Worm (Caenorhabditis elegans): ENCODE measurements around the gene fut-6.

fut-6 gene

DNA sequence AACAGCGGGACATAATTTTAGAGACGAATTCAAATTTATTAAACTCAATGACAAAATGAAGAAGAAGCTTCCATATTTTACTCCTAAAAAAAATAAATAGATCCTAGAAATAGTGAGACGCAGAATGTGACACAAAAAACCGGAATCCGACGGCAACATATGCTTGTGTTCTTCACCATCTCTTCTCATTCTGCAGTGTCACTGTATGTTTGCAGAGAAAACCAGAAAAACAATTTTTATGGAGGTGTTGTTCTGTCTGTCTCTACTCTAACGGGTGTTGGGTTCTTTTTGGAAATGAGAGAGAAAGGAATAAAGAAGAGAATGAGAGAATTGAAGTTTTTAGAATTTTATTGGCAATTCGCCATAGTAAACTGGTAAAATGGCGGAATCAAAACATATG, 16.8 kb downstream of the fut-6 start:
- TF ChIP-seq nhr-28 (tag; optimal IDR thresholded peaks at IDR 0.05) (no peak), snpc-4 (tag; optimal IDR thresholded peaks at IDR 0.05) (no peak), unc-120 (tag; optimal IDR thresholded peaks at IDR 0.05; ENCODE audit: poor library complexity, severe bottlenecking) (no peak), pha-4 (tag; optimal IDR thresholded peaks at IDR 0.05) (no peak), nhr-2 (tag; optimal IDR thresholded peaks at IDR 0.05) (no peak), sptf-1 (tag; optimal IDR thresholded peaks at IDR 0.05) (no peak), blmp-1 (tag; optimal IDR thresholded peaks at IDR 0.05) (no peak), ztf-11 (tag; optimal IDR thresholded peaks at IDR 0.05) (no peak), bed-3 (GFP tag; optimal IDR thresholded peaks at IDR 0.05) (no peak), mep-1 (tag; optimal IDR thresholded peaks at IDR 0.05) (no peak), lin-32 (GFP tag; optimal IDR thresholded peaks at IDR 0.05) (no peak), nhr-76 (tag; optimal IDR thresholded peaks at IDR 0.05) (no peak), lsy-2 (tag; optimal IDR thresholded peaks at IDR 0.05) (no peak), M03D4.4 (tag; optimal IDR thresholded peaks at IDR 0.05) (no peak), hlh-1 (tag; optimal IDR thresholded peaks at IDR 0.05) (no peak), mab-5 (tag; optimal IDR thresholded peaks at IDR 0.05) (no peak), ceh-43 (GFP tag; optimal IDR thresholded peaks at IDR 0.05) (no peak), lin-13 (tag; optimal IDR thresholded peaks at IDR 0.05) (no peak), ceh-39 (tag; optimal IDR thresholded peaks at IDR 0.05) (no peak)

DNA sequence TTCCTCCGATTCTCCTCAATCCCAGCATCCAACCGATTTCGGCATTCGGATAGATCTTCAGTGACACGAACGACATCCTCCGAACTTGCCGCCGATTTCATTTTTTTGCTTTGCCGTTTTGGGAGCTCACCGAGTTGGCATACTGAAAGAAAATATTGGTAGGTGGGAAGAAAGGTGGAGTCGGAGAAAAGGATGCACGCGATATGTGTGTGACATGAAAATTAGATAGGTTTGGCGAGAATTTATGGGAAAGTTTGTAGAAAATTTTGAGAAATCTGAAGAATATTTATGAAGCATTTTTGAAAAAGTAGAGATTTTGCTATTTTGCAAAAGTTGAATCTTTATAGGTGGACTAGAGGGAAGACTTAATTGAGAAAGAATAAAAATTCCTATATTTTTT, 17.5 kb downstream of the fut-6 start, which contains the start of gene che-10:
Gene che-10, minus strand, starts transcription at position 101 of the 400 bp plus-strand sequence.
- TF ChIP-seq ztf-11 (tag; optimal IDR thresholded peaks at IDR 0.05): no peak
- no peak for TF ChIP-seq zip-8 (tag; optimal IDR thresholded peaks at IDR 0.05)
- TF ChIP-seq drap-1 (GFP tag; optimal IDR thresholded peaks at IDR 0.05): no peak
- TF ChIP-seq unc-39 (tag; optimal IDR thresholded peaks at IDR 0.05): no peak
- TF ChIP-seq hlh-1 (tag; optimal IDR thresholded peaks at IDR 0.05): no peak
- TF ChIP-seq M03D4.4 (tag; optimal IDR thresholded peaks at IDR 0.05): no peak
- TF ChIP-seq cnd-1 (tag; optimal IDR thresholded peaks at IDR 0.05): no peak
- TF ChIP-seq tbx-8 (GFP tag; optimal IDR thresholded peaks at IDR 0.05): no peak
- no peak for TF ChIP-seq ham-2 (GFP tag; optimal IDR thresholded peaks at IDR 0.05)
- TF ChIP-seq blmp-1 (tag; optimal IDR thresholded peaks at IDR 0.05): no peak
- no peak for TF ChIP-seq ceh-39 (tag; optimal IDR thresholded peaks at IDR 0.05)
- TF ChIP-seq lin-13 (tag; optimal IDR thresholded peaks at IDR 0.05): no peak
- TF ChIP-seq elt-1 (tag; optimal IDR thresholded peaks at IDR 0.05; ENCODE audit: borderline replicate concordance, insufficient read depth): no peak
- no peak for TF ChIP-seq nhr-2 (tag; optimal IDR thresholded peaks at IDR 0.05)
- TF ChIP-seq sptf-1 (tag; optimal IDR thresholded peaks at IDR 0.05): no peak

DNA sequence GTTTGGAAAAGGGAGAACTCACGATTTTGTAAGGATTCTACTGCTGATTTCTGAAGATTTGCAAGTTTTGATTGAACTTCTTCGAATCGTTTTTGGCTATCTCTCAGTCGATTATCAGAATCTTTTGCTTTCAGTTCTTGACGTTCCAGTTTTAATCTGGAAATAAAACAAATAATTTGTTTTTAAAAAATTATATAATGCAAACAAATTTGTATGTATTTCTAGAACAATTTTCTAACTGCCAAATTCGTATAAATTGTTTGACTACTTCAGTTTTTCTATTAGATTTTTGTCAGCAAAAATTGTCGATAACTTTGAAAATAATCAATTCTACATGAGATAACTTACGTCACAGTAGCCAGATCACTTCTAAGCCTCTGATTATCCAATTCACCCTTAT, 24.3 kb downstream of the fut-6 start:
- TF ChIP-seq sem-2 (GFP tag; optimal IDR thresholded peaks at IDR 0.05): no peak
- TF ChIP-seq mep-1 (tag; optimal IDR thresholded peaks at IDR 0.05): no peak
- no peak for TF ChIP-seq elt-3 (tag; optimal IDR thresholded peaks at IDR 0.05)
- TF ChIP-seq zip-8 (tag; optimal IDR thresholded peaks at IDR 0.05): no peak
- TF ChIP-seq tbx-8 (GFP tag; optimal IDR thresholded peaks at IDR 0.05): no peak
- TF ChIP-seq drap-1 (GFP tag; optimal IDR thresholded peaks at IDR 0.05): no peak
- no peak for TF ChIP-seq flh-1 (GFP tag; optimal IDR thresholded peaks at IDR 0.05)

DNA sequence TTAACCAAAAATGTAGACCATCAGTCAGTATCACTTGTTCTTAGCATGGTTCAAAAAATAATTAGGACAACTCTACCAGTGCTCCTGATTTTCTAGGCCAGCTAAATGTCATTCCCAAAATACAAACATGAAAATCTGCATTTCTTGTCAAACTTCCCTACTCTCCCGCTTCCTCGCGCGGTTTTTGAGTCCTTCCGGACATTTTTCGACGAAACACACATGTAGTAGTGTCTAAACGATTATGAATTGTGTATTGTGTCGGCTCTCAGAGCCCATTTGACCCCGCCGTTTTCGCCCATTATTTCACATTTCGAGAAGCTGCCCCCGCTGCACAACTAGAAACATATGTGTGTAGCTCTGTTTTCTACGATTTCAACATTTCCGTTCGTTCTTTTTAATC, 29.1 kb downstream of the fut-6 start, which contains the start of gene F35D11.1:
Gene F35D11.1, plus strand, starts transcription at position 301 of the 400 bp plus-strand sequence.
- TF ChIP-seq lsy-2 (tag; optimal IDR thresholded peaks at IDR 0.05) (no peak), elt-1 (tag; optimal IDR thresholded peaks at IDR 0.05; ENCODE audit: borderline replicate concordance, insufficient read depth) (no peak), flh-1 (GFP tag; optimal IDR thresholded peaks at IDR 0.05) (no peak), nhr-237 (tag; optimal IDR thresholded peaks at IDR 0.05) (no peak), M03D4.4 (tag; optimal IDR thresholded peaks at IDR 0.05) (no peak), elt-3 (tag; optimal IDR thresholded peaks at IDR 0.05) (no peak), ztf-11 (tag; optimal IDR thresholded peaks at IDR 0.05) (no peak), mls-2 (tag; optimal IDR thresholded peaks at IDR 0.05) (no peak), unc-39 (tag; optimal IDR thresholded peaks at IDR 0.05) (no peak), hlh-1 (tag; optimal IDR thresholded peaks at IDR 0.05) (no peak)

ce11 chrII:4621650-4622049, 34.1 kb downstream of the fut-6 start, which contains the start of gene clec-139:
Gene clec-139, minus strand, starts transcription at chrII:4621750.
- TF ChIP-seq bed-3 (GFP tag; optimal IDR thresholded peaks at IDR 0.05) (no peak), cnd-1 (tag; optimal IDR thresholded peaks at IDR 0.05) (no peak), blmp-1 (tag; optimal IDR thresholded peaks at IDR 0.05) (no peak), nhr-2 (tag; optimal IDR thresholded peaks at IDR 0.05) (no peak), ces-1 (GFP tag; optimal IDR thresholded peaks at IDR 0.05) (no peak), nhr-237 (tag; optimal IDR thresholded peaks at IDR 0.05) (no peak), M03D4.4 (tag; optimal IDR thresholded peaks at IDR 0.05) (no peak), sptf-1 (tag; optimal IDR thresholded peaks at IDR 0.05) (no peak), ceh-39 (tag; optimal IDR thresholded peaks at IDR 0.05) (no peak), hlh-1 (tag; optimal IDR thresholded peaks at IDR 0.05) (no peak), lin-32 (GFP tag; optimal IDR thresholded peaks at IDR 0.05) (no peak), pha-4 (tag; optimal IDR thresholded peaks at IDR 0.05) (no peak), flh-1 (GFP tag; optimal IDR thresholded peaks at IDR 0.05) (no peak), mab-5 (tag; optimal IDR thresholded peaks at IDR 0.05) (no peak), ham-2 (GFP tag; optimal IDR thresholded peaks at IDR 0.05) (no peak), ceh-43 (GFP tag; optimal IDR thresholded peaks at IDR 0.05) (no peak)

Measured in whole organism, mixed stage, embryonic.